Worm (Caenorhabditis elegans) whole organism, L3 larva: ENCODE results near the gene nspd-4.
A peak's percentile ranks its signal among the peaks of the same experiment; 100 is the strongest.
"Not testable (repeated sequence)": the region's sequence is repeated elsewhere in the genome, so short reads cannot be mapped to it uniquely, and the experiment has no call there.

Experiments
- ZK546.5 ChIP-seq: sonication (generic microtip); optimal IDR thresholded peaks from 2 replicates; lab custom pipeline; 2017; ENCODE audit warnings: missing biosample characterization, missing genetic modification characterization
- ama-1 ChIP-seq: fragments of 150-350 bp; optimal IDR thresholded peaks from 2 replicates; lab custom pipeline; 2018
- ceh-16 ChIP-seq: sonication (generic microtip); optimal IDR thresholded peaks from 2 replicates; lab custom pipeline; 2017; ENCODE audit warnings: missing biosample characterization, missing genetic modification characterization
- ceh-82 ChIP-seq: fragments of 150-350 bp; optimal IDR thresholded peaks from 2 replicates; lab custom pipeline; 2014; ENCODE audit warnings: missing biosample characterization, missing genetic modification characterization
- ceh-9 ChIP-seq: sonication (generic microtip); optimal IDR thresholded peaks from 2 replicates; lab custom pipeline; 2018; ENCODE audit warnings: missing biosample characterization, missing genetic modification characterization
- daf-12 ChIP-seq: fragments of 150-350 bp; optimal IDR thresholded peaks from 2 replicates; lab custom pipeline; 2014; ENCODE audit warnings: missing biosample characterization, missing genetic modification reagents, missing genetic modification characterization
- egl-27 ChIP-seq: sonication (generic microtip); optimal IDR thresholded peaks from 4 replicates; lab custom pipeline; 2017; ENCODE audit warnings: missing biosample characterization, missing genetic modification reagents, missing genetic modification characterization
- egl-5 ChIP-seq: fragments of 150-350 bp; optimal IDR thresholded peaks from 2 replicates; lab custom pipeline; 2017; ENCODE audit warnings: missing biosample characterization, missing genetic modification reagents, missing genetic modification characterization, inconsistent platforms
- elt-1 ChIP-seq: fragments of 150-350 bp; optimal IDR thresholded peaks from 2 replicates; lab custom pipeline; 2014; ENCODE audit warnings: missing biosample characterization, missing genetic modification characterization
- elt-2 ChIP-seq: sonication (generic microtip); optimal IDR thresholded peaks from 2 replicates; lab custom pipeline; 2016; ENCODE audit warnings: missing genetic modification reagents, mild to moderate bottlenecking, missing genetic modification characterization, missing compliant biosample characterization
- elt-3 ChIP-seq, 3 experiments: fragments of 150-350 bp in 1 of 3; sonication (generic microtip) in 2 of 3; optimal IDR thresholded peaks; 2 replicates in 2 of 3; 4 replicates in 1 of 3; lab custom pipeline; 2014 to 2017; ENCODE audit warnings: missing biosample characterization in 3 of 3, missing genetic modification characterization in 3 of 3
- eor-1 ChIP-seq, 2 experiments: fragments of 150-350 bp; optimal IDR thresholded peaks; 2 replicates each; lab custom pipeline; 2014 to 2018; ENCODE audit warnings: missing biosample characterization in 2 of 2, missing genetic modification characterization in 2 of 2
- fkh-10 ChIP-seq: sonication (generic microtip); optimal IDR thresholded peaks from 2 replicates; lab custom pipeline; 2017; ENCODE audit warnings: missing biosample characterization, missing genetic modification reagents, missing genetic modification characterization
- fkh-2 ChIP-seq: fragments of 150-350 bp; optimal IDR thresholded peaks from 2 replicates; lab custom pipeline; 2014; ENCODE audit warnings: missing biosample characterization, missing genetic modification reagents, missing genetic modification characterization
- hmg-11 ChIP-seq: sonication (generic microtip); optimal IDR thresholded peaks from 2 replicates; lab custom pipeline; 2016; ENCODE audit warnings: missing genetic modification characterization, missing compliant biosample characterization
- jun-1 ChIP-seq: fragments of 150-350 bp; optimal IDR thresholded peaks from 2 replicates; lab custom pipeline; 2014; ENCODE audit warnings: missing biosample characterization, missing genetic modification reagents, missing genetic modification characterization
- lin-15B ChIP-seq: fragments of 150-350 bp; optimal IDR thresholded peaks from 2 replicates; lab custom pipeline; 2014; ENCODE audit warnings: missing biosample characterization, missing genetic modification characterization
- lsy-12 ChIP-seq: sonication (generic microtip); optimal IDR thresholded peaks from 2 replicates; lab custom pipeline; 2016; ENCODE audit warnings: mild to moderate bottlenecking, missing genetic modification characterization, missing compliant biosample characterization
- mml-1 ChIP-seq: fragments of 150-350 bp; sonication (generic microtip); optimal IDR thresholded peaks from 3 replicates; lab custom pipeline; 2014; ENCODE audit warnings: missing biosample characterization, missing genetic modification characterization
- nfya-1 ChIP-seq: sonication (generic microtip); optimal IDR thresholded peaks from 2 replicates; lab custom pipeline; 2017; ENCODE audit warnings: missing genetic modification characterization, mild to moderate bottlenecking, missing compliant biosample characterization, antibody characterized with exemption, moderate library complexity; ENCODE audit not compliant: insufficient read depth
- nhr-23 ChIP-seq: fragments of 150-350 bp; optimal IDR thresholded peaks from 2 replicates; lab custom pipeline; 2014; ENCODE audit warnings: missing biosample characterization, missing genetic modification reagents, missing genetic modification characterization
- nhr-237 ChIP-seq: fragments of 150-350 bp; optimal IDR thresholded peaks from 2 replicates; lab custom pipeline; 2014; ENCODE audit warnings: missing biosample characterization, missing genetic modification characterization
- nhr-25 ChIP-seq: sonication (generic microtip); optimal IDR thresholded peaks from 2 replicates; lab custom pipeline; 2017; ENCODE audit warnings: missing biosample characterization, missing genetic modification characterization
- nhr-28 ChIP-seq: fragments of 150-350 bp; optimal IDR thresholded peaks from 2 replicates; lab custom pipeline; 2014; ENCODE audit warnings: missing biosample characterization, missing genetic modification characterization
- nhr-43 ChIP-seq: sonication (generic microtip); optimal IDR thresholded peaks from 2 replicates; lab custom pipeline; 2016; ENCODE audit warnings: mild to moderate bottlenecking, missing genetic modification characterization, missing compliant biosample characterization; ENCODE audit not compliant: poor library complexity, severe bottlenecking
- nhr-67 ChIP-seq: fragments of 150-350 bp; optimal IDR thresholded peaks from 2 replicates; lab custom pipeline; 2014; ENCODE audit warnings: missing biosample characterization, missing genetic modification characterization
- nhr-77 ChIP-seq: fragments of 150-350 bp; optimal IDR thresholded peaks from 2 replicates; lab custom pipeline; 2014; ENCODE audit warnings: missing biosample characterization, missing genetic modification characterization
- pqm-1 ChIP-seq: fragments of 150-350 bp; optimal IDR thresholded peaks from 2 replicates; lab custom pipeline; 2017; ENCODE audit warnings: missing biosample characterization, missing genetic modification characterization, inconsistent platforms
- skn-1 ChIP-seq: fragments of 150-350 bp; optimal IDR thresholded peaks from 2 replicates; lab custom pipeline; 2014; ENCODE audit warnings: missing biosample characterization, missing genetic modification characterization
- snpc-4 ChIP-seq: fragments of 150-350 bp; optimal IDR thresholded peaks from 2 replicates; lab custom pipeline; 2014; ENCODE audit warnings: missing biosample characterization, missing genetic modification characterization
- unc-39 ChIP-seq: sonication (generic microtip); optimal IDR thresholded peaks from 4 replicates; lab custom pipeline; 2017; ENCODE audit warnings: missing biosample characterization, missing genetic modification characterization
- zag-1 ChIP-seq: fragments of 150-350 bp; optimal IDR thresholded peaks from 2 replicates; lab custom pipeline; 2014; ENCODE audit warnings: missing biosample characterization, missing genetic modification characterization
- ztf-11 ChIP-seq: fragments of 150-350 bp; optimal IDR thresholded peaks from 2 replicates; lab custom pipeline; 2014; ENCODE audit warnings: missing biosample characterization, missing genetic modification characterization
- ztf-4 ChIP-seq: fragments of 150-350 bp; optimal IDR thresholded peaks from 2 replicates; lab custom pipeline; 2014; ENCODE audit warnings: missing biosample characterization, missing genetic modification characterization

nspd-4 gene

DNA sequence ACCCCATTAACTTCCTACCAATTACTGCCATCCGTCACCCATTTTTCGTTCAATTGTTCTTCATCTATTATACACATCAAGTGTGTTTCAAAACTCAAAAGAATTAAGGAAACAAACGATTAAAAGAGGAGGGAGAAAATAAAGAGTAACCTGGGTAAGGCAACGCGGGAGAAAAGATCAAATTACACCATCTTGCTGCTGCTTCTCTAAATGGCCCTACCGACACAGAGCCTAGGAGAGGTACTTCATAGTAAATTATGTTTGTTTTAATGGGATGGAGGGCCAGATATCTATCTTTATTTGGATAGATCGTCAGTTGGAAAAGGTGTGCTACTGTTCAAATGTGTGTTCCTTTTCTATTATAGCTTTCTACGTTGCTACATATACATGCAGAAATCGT is 27.1 kb upstream of the nspd-4 start:
- TF ChIP-seq fkh-2 (tag; lab: Kevin White, UChicago) (no peak), snpc-4 (tag; lab: Kevin White, UChicago) (no peak), nhr-77 (tag; lab: Kevin White, UChicago) (no peak), fkh-10 (no peak), ztf-11 (no peak), skn-1 (no peak), ZK546.5 (no peak), ceh-82 (tag; lab: Kevin White, UChicago) (no peak), ztf-4 (tag; lab: Kevin White, UChicago) (no peak), elt-2 (no peak), daf-12 (tag; lab: Kevin White, UChicago) (no peak), lin-15B (tag; lab: Kevin White, UChicago) (no peak), nhr-43 (tag; lab: Kevin White, UChicago) (no peak), egl-5 (tag; lab: Kevin White, UChicago) (no peak), mml-1 (tag; lab: Kevin White, UChicago) (no peak), nhr-237 (tag; lab: Kevin White, UChicago) (no peak)

- TF ChIP-seq ceh-9 (no peak), nhr-25 (no peak), nfya-1 (tag; lab: Kevin White, UChicago) (no peak), fkh-10 (no peak), ama-1 (lab: Kevin White, UChicago) (no peak), unc-39 (tag; lab: Kevin White, UChicago) (no peak), eor-1 (tag; optimal IDR thresholded peaks at IDR 0.05; lab: Kevin White, UChicago) (no peak), nhr-23 (tag; lab: Kevin White, UChicago) (no peak), ceh-82 (tag; lab: Kevin White, UChicago) (no peak), nhr-67 (no peak), elt-2 (no peak), nhr-237 (tag; lab: Kevin White, UChicago) (no peak), jun-1 (no peak), nhr-28 (tag; lab: Kevin White, UChicago) (no peak), ZK546.5 (no peak)
These were observed 23.6 kb upstream of the nspd-4 start for ce11 chrII:4818780-4819179.

- TF ChIP-seq elt-3 (tag; optimal IDR thresholded peaks at IDR 0.05; lab: Kevin White, UChicago), result peak in 1 of 3 experiments; percentile 10
- TF ChIP-seq fkh-10, result no peak
- peak; percentile 66 for TF ChIP-seq nhr-23 (tag; lab: Kevin White, UChicago)
- peak; percentile 43 for TF ChIP-seq nhr-25
- peak; percentile 16 for TF ChIP-seq nhr-43 (tag; lab: Kevin White, UChicago)
- TF ChIP-seq egl-27, result no peak
- no peak for TF ChIP-seq zag-1 (tag; lab: Kevin White, UChicago)
These were observed 20.7 kb upstream of the nspd-4 start, which contains the start of gene lact-5 for ce11 chrII:4821739-4822138. Gene lact-5 (minus strand): TSS chrII:4821739.

DNA sequence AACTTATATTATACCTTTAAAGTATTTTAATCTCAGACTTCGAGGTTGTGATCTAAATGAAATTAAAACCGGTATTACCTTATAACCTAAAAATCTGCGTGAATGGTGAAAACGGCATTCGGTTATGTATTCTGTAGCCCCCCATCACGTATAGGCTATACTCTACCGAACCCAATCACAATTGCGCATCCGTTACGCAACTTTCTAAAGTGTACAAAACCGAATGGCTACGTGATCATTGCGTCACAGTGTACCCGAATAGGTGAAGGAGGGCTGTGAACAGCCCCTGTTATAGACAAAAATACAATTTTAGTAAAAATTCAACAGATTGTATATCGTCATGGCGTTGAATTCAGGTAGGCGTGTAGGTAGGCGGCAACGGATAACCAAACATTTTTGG is 19.8 kb upstream of the nspd-4 start:
- TF ChIP-seq lsy-12 (tag; lab: Kevin White, UChicago) (no peak), egl-5 (tag; lab: Kevin White, UChicago) (no peak), ztf-4 (tag; lab: Kevin White, UChicago) (no peak), nhr-77 (tag; lab: Kevin White, UChicago) (no peak), ztf-11 (no peak), fkh-2 (tag; lab: Kevin White, UChicago) (no peak), nhr-23 (tag; lab: Kevin White, UChicago) (no peak), zag-1 (tag; lab: Kevin White, UChicago) (no peak), lin-15B (tag; lab: Kevin White, UChicago) (no peak), elt-1 (tag; lab: Kevin White, UChicago) (no peak), nhr-25 (no peak), pqm-1 (tag; lab: Kevin White, UChicago) (no peak), unc-39 (tag; lab: Kevin White, UChicago) (no peak)

DNA sequence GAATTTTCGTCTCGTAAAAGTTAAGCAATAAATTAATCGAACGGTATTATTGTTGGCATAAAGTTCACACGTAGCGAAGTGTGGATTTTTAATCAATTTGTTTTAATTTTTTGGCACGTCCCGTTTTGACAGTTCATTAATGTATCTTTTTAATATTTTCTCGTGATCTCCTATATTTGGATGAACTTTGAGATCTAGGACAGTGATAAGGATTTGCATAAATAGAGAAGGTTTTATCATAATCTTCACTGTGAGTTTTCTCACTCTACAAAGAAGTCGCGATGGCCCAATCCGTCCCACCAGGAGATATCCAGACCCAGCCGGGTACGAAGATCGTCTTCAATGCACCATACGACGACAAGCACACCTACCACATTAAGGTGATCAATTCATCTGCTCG is 17.3 kb upstream of the nspd-4 start, which contains the start of the genes C33F10.8 and msp-40:
C33F10.8 (minus strand) TSS at position 101 of the 400 bp plus-strand sequence.
msp-40 (plus strand) TSS at position 282 of the 400 bp plus-strand sequence.
- not testable (repeated sequence) for TF ChIP-seq eor-1 (tag; optimal IDR thresholded peaks at IDR 0.05; lab: Kevin White, UChicago); ceh-16 (tag; lab: Kevin White, UChicago); hmg-11 (tag; lab: Kevin White, UChicago)
